Fruit fly (Drosophila melanogaster): ENCODE results near the gene CG9521.

- TF ChIP-seq h (GFP tag; optimal IDR thresholded peaks at IDR 0.05) = peak; percentile 82
- TF ChIP-seq OdsH (GFP tag; optimal IDR thresholded peaks at IDR 0.05) = peak; percentile 70
- TF ChIP-seq woc (GFP tag; optimal IDR thresholded peaks at IDR 0.05) = peak; percentile 62
These were observed 4.2 kb downstream of the CG9521 start, which contains the start of gene CG9522 for dm6 chrX:14848755-14849354.

Measured in whole organism, wandering third instar larva.